Fruit fly (Drosophila melanogaster): ENCODE data around the gene CG33234.

Gene CG33234

dm6 chr3L:2636023-2636968 is 25.1 kb upstream of the CG33234 start (continued):
- TF ChIP-seq HmgZ (tag; optimal IDR thresholded peaks at IDR 0.05) (peak; percentile 14), Adf1 (GFP tag; IDR thresholded peaks at IDR 0.05) (peak; percentile 51; the same call in 1 of the 2 replicates), az2 (GFP tag; optimal IDR thresholded peaks at IDR 0.05) (peak; percentile 7), Ets65A (GFP tag) (peak; percentile 53), CG1529 (GFP tag; optimal IDR thresholded peaks at IDR 0.05) (no peak), CG12659 (GFP tag; optimal IDR thresholded peaks at IDR 0.05) (peak; percentile 15), CTCF (GFP tag; optimal IDR thresholded peaks at IDR 0.05) (no peak), Rfx (GFP tag; IDR thresholded peaks at IDR 0.05) (peak; percentile 46), CG7963 (GFP tag; IDR thresholded peaks at IDR 0.05; ENCODE audit: partially characterized antibody) (no peak), CG10979 (tag; optimal IDR thresholded peaks at IDR 0.05) (peak; percentile 29), Drgx (GFP tag; IDR thresholded peaks at IDR 0.05) (peak; percentile 77), CG9215 (GFP tag; IDR thresholded peaks at IDR 0.05) (no peak), CG17829 (tag; optimal IDR thresholded peaks at IDR 0.05) (peak; percentile 12), ase (GFP tag; IDR thresholded peaks at IDR 0.05) (peak; percentile 29; the same call in 1 of the 3 replicates), Med (GFP tag) (peak; percentile 31), Gug (GFP tag; IDR thresholded peaks at IDR 0.05) (0 out of 4 replicates have a peak, but pooled peaks have one; percentile 6), Xrp1 (GFP tag; IDR thresholded peaks at IDR 0.05) (peak; percentile 47; the same call in 1 of the 2 replicates), tgo (GFP tag; IDR thresholded peaks at IDR 0.05) (0 out of 3 replicates have a peak, but pooled peaks have one; percentile 21), Meics (GFP tag; optimal IDR thresholded peaks at IDR 0.05) (peak; percentile 30), sens (GFP tag) (peak; percentile 45), Sox100B (GFP tag; optimal IDR thresholded peaks at IDR 0.05) (no peak), Dbx (GFP tag; IDR thresholded peaks at IDR 0.05) (peak; percentile 18; the same call in 1 of the 3 replicates), D19A (tag; optimal IDR thresholded peaks at IDR 0.05) (peak; percentile 22), crol (GFP tag; IDR thresholded peaks at IDR 0.05) (peak; percentile 87), CG10654 (GFP tag; optimal IDR thresholded peaks at IDR 0.05) (peak; percentile 16), CG18599 (GFP tag; optimal IDR thresholded peaks at IDR 0.05) (peak; percentile 35), dysf (GFP tag; IDR thresholded peaks at IDR 0.05) (no peak), Mes4 (GFP tag; optimal IDR thresholded peaks at IDR 0.05) (no peak), cwo (GFP tag; optimal IDR thresholded peaks at IDR 0.05) (peak; percentile 9), Bgb (GFP tag; IDR thresholded peaks at IDR 0.05; ENCODE audit: partially characterized antibody) (0 out of 2 replicates have a peak, but pooled peaks have one; percentile 21), hkb (optimal IDR thresholded peaks at IDR 0.05) (no peak), hkb (GFP tag; IDR thresholded peaks at IDR 0.05) (peak; percentile 44; the same call in 1 of the 2 replicates), vvl (GFP tag; IDR thresholded peaks at IDR 0.05) (peak; percentile 43; the same call in 1 of the 2 replicates), Ada2b (GFP tag; IDR thresholded peaks at IDR 0.05) (0 out of 2 replicates have a peak, but pooled peaks have one; percentile 24), Aef1 (GFP tag; IDR thresholded peaks at IDR 0.05) (peak; percentile 51; the same call in 2 of the 3 replicates), zfh1 (GFP tag; IDR thresholded peaks at IDR 0.05) (no peak), stc (GFP tag; IDR thresholded peaks at IDR 0.05) (no peak), slbo (GFP tag; IDR thresholded peaks at IDR 0.05) (peak; percentile 26; the same call in 1 of the 2 replicates), ewg (GFP tag; optimal IDR thresholded peaks at IDR 0.05) (peak; percentile 6), CG12391 (tag; optimal IDR thresholded peaks at IDR 0.05) (peak; percentile 5), CG10267 (tag; optimal IDR thresholded peaks at IDR 0.05) (no peak), Oli (tag; optimal IDR thresholded peaks at IDR 0.05) (peak; percentile 27), CG5245 (GFP tag; optimal IDR thresholded peaks at IDR 0.05) (no peak), fd96Cb (tag; optimal IDR thresholded peaks at IDR 0.05) (peak; percentile 9), sob (GFP tag; IDR thresholded peaks at IDR 0.05) (0 out of 2 replicates have a peak, but pooled peaks have one; percentile 5), h (optimal IDR thresholded peaks at IDR 0.05) (no peak), CG17385 (GFP tag; optimal IDR thresholded peaks at IDR 0.05) (peak; percentile 37), zen2 (GFP tag; IDR thresholded peaks at IDR 0.05; ENCODE audit: partially characterized antibody) (0 out of 3 replicates have a peak, but pooled peaks have one; percentile 22), BtbVII (GFP tag; optimal IDR thresholded peaks at IDR 0.05) (peak; percentile 16)

Measured in whole organism, embryonic.